Worm (Caenorhabditis elegans): ENCODE results near the gene hlh-26.

- TF ChIP-seq pes-1 (GFP tag; IDR thresholded peaks at IDR 0.05): no peak
- no peak for TF ChIP-seq tbx-37 (GFP tag; conservative IDR thresholded peaks at IDR 0.05)
- no peak for TF ChIP-seq B0310.2 (tag; optimal IDR thresholded peaks at IDR 0.05)
- no peak for TF ChIP-seq ama-1 (optimal IDR thresholded peaks at IDR 0.05)
- TF ChIP-seq ceh-13 (GFP tag; optimal IDR thresholded peaks at IDR 0.05): no peak
- TF ChIP-seq F13C5.2 (tag; optimal IDR thresholded peaks at IDR 0.05): no peak
- TF ChIP-seq flt-1 (GFP tag; IDR thresholded peaks at IDR 0.05): no peak
- TF ChIP-seq hmbx-1 (tag; optimal IDR thresholded peaks at IDR 0.05): no peak
- TF ChIP-seq hmg-4 (GFP tag; optimal IDR thresholded peaks at IDR 0.05): no peak
- TF ChIP-seq aly-1 (tag; optimal IDR thresholded peaks at IDR 0.05): no peak
- TF ChIP-seq scrt-1 (GFP tag; IDR thresholded peaks at IDR 0.05): no peak
Measured at ce11 chrII:5561392-5561791, 27.9 kb upstream of the hlh-26 start, which contains the start of gene C17C3.3.

Data from whole organism, early embryonic.